Worm (Caenorhabditis elegans): Measurements from ENCODE around the gene dsh-1.

Gene dsh-1

DNA sequence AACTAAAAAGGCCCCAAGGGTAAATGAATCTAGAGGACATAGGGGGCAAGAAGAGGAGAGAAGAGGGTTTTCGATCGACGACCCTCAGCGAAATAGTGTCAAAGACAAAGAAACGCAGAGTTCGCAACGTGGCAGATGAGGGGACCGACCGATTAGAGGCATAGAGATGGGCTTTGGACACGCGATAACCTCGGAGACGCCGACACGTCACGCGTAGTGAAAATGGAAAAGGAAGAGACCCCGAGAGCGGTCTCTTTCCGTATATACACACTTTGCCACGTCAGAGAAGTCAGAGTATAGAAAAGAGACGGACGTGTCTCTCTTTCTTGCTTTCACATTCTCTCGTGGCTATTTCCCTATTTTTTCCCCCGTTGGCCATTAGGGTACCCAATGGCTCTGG lies 43.7 kb downstream of the dsh-1 start (continued):
- no peak for TF ChIP-seq Y67H2A.10 (GFP tag; conservative IDR thresholded peaks at IDR 0.05)
- TF ChIP-seq mel-28 (tag; optimal IDR thresholded peaks at IDR 0.05; ENCODE audit: borderline replicate concordance): no peak
- peak; percentile 64 for TF ChIP-seq somi-1 (GFP tag; optimal IDR thresholded peaks at IDR 0.05)
- TF ChIP-seq egl-44 (GFP tag; IDR thresholded peaks at IDR 0.05): 0 out of 2 replicates have a peak, but pooled peaks have one; percentile 61
- TF ChIP-seq Y53G8AR.9 (GFP tag; conservative IDR thresholded peaks at IDR 0.05): 0 out of 2 replicates have a peak, but pooled peaks have one; percentile 36
- no peak for TF ChIP-seq F49E8.2 (tag; optimal IDR thresholded peaks at IDR 0.05; ENCODE audit: insufficient read depth)
- no peak for TF ChIP-seq hrde-1 (tag; optimal IDR thresholded peaks at IDR 0.05; ENCODE audit: borderline replicate concordance)
- no peak for TF ChIP-seq snpc-1.1 (tag; optimal IDR thresholded peaks at IDR 0.05; ENCODE audit: insufficient read depth)
- TF ChIP-seq hlh-12 (tag; optimal IDR thresholded peaks at IDR 0.05): no peak
- TF ChIP-seq egrh-3 (GFP tag; IDR thresholded peaks at IDR 0.05): no peak
- no peak for TF ChIP-seq ceh-40 (GFP tag; IDR thresholded peaks at IDR 0.05)
- no peak for TF ChIP-seq dpl-1 (GFP tag; optimal IDR thresholded peaks at IDR 0.05)
- no peak for TF ChIP-seq efl-1 (GFP tag; optimal IDR thresholded peaks at IDR 0.05)
- TF ChIP-seq ama-1 (optimal IDR thresholded peaks at IDR 0.05): no peak
- TF ChIP-seq ama-1 (GFP tag; optimal IDR thresholded peaks at IDR 0.05): no peak
- peak; percentile 51 for TF ChIP-seq K12H6.12 (tag; optimal IDR thresholded peaks at IDR 0.05)
- peak; percentile 1 for TF ChIP-seq nhr-80 (tag; optimal IDR thresholded peaks at IDR 0.05)
- TF ChIP-seq F10E7.11 (tag; optimal IDR thresholded peaks at IDR 0.05): no peak
- TF ChIP-seq dpff-1 (tag; optimal IDR thresholded peaks at IDR 0.05): no peak
- peak; percentile 58 for TF ChIP-seq lin-40 (tag; optimal IDR thresholded peaks at IDR 0.05)
- TF ChIP-seq akir-1 (GFP tag; optimal IDR thresholded peaks at IDR 0.05): no peak
- peak in 1 of 3 experiments; percentile 50 for TF ChIP-seq lin-35 (GFP tag; optimal IDR thresholded peaks at IDR 0.05)
- TF ChIP-seq snpc-4 (GFP tag; optimal IDR thresholded peaks at IDR 0.05): no peak
- TF ChIP-seq snpc-4 (tag; optimal IDR thresholded peaks at IDR 0.05): peak in 3 of 4 experiments; percentile 31 to 54 (median 38)
- no peak for TF ChIP-seq F37B4.10 (GFP tag; IDR thresholded peaks at IDR 0.05)
- no peak for TF ChIP-seq F22D6.2 (tag; optimal IDR thresholded peaks at IDR 0.05)
- peak; percentile 25; the same call in 1 of the 2 replicates for TF ChIP-seq mcd-1 (GFP tag; IDR thresholded peaks at IDR 0.05)
- TF ChIP-seq Y53F4B.3 (GFP tag; IDR thresholded peaks at IDR 0.05): no peak
- 0 out of 2 replicates have a peak, but pooled peaks have one; percentile 34 for TF ChIP-seq pbrm-1 (GFP tag; IDR thresholded peaks at IDR 0.05)
- TF ChIP-seq cebp-1 (GFP tag; IDR thresholded peaks at IDR 0.05): no peak
- TF ChIP-seq cebp-1 (tag; optimal IDR thresholded peaks at IDR 0.05): peak; percentile 72
- no peak for TF ChIP-seq sdz-38 (tag; optimal IDR thresholded peaks at IDR 0.05)

DNA sequence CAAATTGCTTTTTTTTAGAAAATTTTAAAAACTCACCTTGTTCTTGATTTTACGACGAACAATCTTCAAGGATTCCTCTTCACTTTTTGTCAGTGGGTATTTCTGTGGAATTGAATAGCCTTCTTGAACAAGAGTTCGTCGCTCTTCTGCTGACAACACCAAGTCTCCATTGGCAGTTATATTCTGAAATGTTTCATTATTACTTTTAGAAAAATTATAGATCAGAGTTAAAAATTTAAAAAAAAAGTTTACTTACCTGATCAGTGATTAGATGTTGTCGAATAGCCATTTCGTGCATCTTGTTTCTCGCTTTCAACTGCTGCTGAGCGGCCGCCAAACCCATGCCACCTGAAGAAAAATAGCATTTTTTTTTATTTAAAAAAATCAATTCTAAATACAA lies 44.9 kb downstream of the dsh-1 start:
- TF ChIP-seq madf-6 (GFP tag; IDR thresholded peaks at IDR 0.05) (no peak), ekl-4 (GFP tag; IDR thresholded peaks at IDR 0.05) (0 out of 2 replicates have a peak, but pooled peaks have one; percentile 13)

DNA sequence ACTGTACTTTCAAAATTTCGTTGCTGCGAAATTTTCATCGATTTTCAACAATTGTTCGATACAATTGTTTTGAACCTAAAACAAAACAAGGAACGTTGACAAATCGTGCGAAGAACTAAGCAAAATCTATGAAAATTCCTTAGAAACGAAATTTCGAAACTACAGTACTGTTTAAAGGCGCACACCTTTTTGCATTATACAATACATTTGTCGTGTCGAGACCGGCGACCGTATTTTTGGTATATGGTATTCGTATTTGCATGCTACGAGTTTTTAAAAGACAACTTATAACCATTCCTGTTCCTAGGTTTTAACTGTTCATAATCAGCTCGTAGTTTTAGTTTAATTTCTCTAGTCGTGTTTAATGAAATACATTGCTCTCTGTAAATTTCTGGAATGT lies 46.6 kb downstream of the dsh-1 start:
- TF ChIP-seq lag-1 (GFP tag; IDR thresholded peaks at IDR 0.05) (no peak), ekl-4 (GFP tag; IDR thresholded peaks at IDR 0.05) (peak; percentile 38; the same call in 1 of the 2 replicates), aptf-3 (GFP tag; IDR thresholded peaks at IDR 0.05) (no peak), nhr-179 (tag; optimal IDR thresholded peaks at IDR 0.05) (no peak), madf-3 (GFP tag; IDR thresholded peaks at IDR 0.05) (no peak), somi-1 (GFP tag; optimal IDR thresholded peaks at IDR 0.05) (no peak), hlh-26 (GFP tag; conservative IDR thresholded peaks at IDR 0.05) (no peak), Y95B8A.8 (GFP tag; IDR thresholded peaks at IDR 0.05) (no peak), B0336.3 (GFP tag; IDR thresholded peaks at IDR 0.05) (peak; percentile 44; the same call in 1 of the 2 replicates), T07F8.4 (tag; optimal IDR thresholded peaks at IDR 0.05) (no peak), F22D6.2 (tag; optimal IDR thresholded peaks at IDR 0.05) (no peak), bed-2 (GFP tag; IDR thresholded peaks at IDR 0.05) (no peak), ceh-100 (GFP tag; IDR thresholded peaks at IDR 0.05) (0 out of 2 replicates have a peak, but pooled peaks have one; percentile 18), hlh-12 (tag; optimal IDR thresholded peaks at IDR 0.05) (no peak), repo-1 (tag; optimal IDR thresholded peaks at IDR 0.05) (peak; percentile 80), nfya-1 (tag; optimal IDR thresholded peaks at IDR 0.05; ENCODE audit: borderline replicate concordance, insufficient read depth) (no peak), Y53G8AR.9 (GFP tag; conservative IDR thresholded peaks at IDR 0.05) (no peak; the same call in 1 of the 2 replicates), F39B2.1 (GFP tag; IDR thresholded peaks at IDR 0.05) (no peak), C17E4.6 (GFP tag; IDR thresholded peaks at IDR 0.05) (0 out of 2 replicates have a peak, but pooled peaks have one; percentile 31)

Measured in whole organism, young adult.